Worm (Caenorhabditis elegans): ENCODE results near the gene F32D8.15.

Gene F32D8.15

DNA sequence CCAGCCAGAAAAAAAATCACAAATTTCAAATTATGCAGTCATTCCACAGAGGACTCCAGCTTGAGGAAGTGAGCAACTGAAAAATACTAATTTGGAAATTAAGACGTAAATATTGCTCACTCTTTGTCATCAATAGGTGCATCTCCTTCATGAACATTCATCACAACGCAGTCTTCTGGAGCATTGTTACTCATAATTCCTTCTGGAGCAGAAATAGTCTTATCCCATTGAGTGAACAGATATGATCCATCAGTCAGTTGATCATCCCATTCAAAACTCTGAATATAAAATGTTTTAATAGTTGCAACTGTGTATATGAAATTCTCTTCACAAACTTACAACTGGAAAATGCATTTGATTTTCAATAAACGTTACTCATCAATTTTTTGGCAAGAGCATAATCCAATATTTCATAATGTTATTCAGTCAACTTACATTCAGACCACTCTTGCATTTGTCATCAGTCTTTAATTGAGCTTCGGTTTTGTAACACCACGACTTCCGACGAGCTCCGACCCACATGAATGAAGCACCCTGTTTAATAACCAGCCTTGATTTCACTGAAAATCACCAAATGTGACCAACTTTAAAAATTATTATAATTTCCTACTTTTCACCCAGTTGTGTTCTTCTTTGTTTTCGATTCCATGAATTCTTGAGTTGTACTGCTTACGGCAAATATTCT, 49.8 kb downstream of the F32D8.15 start:
- TF ChIP-seq nhr-90 (tag; optimal IDR thresholded peaks at IDR 0.05) (peak; percentile 30), madf-3 (GFP tag; IDR thresholded peaks at IDR 0.05) (peak; percentile 56; the same call in 1 of the 2 replicates), hmg-1.2 (GFP tag; IDR thresholded peaks at IDR 0.05) (no peak), egrh-3 (GFP tag; IDR thresholded peaks at IDR 0.05) (no peak), mcd-1 (GFP tag; IDR thresholded peaks at IDR 0.05) (0 out of 2 replicates have a peak, but pooled peaks have one; percentile 10), ama-1 (optimal IDR thresholded peaks at IDR 0.05) (peak; percentile 79), ama-1 (GFP tag; optimal IDR thresholded peaks at IDR 0.05) (peak in 1 of 2 experiments; percentile 33), Y53G8AR.9 (GFP tag; conservative IDR thresholded peaks at IDR 0.05) (peak; percentile 74), rcor-1 (GFP tag; IDR thresholded peaks at IDR 0.05) (no peak), snpc-3.4 (tag; optimal IDR thresholded peaks at IDR 0.05) (no peak), Y56A3A.18 (GFP tag; IDR thresholded peaks at IDR 0.05) (peak; percentile 75; the same call in 1 of the 2 replicates), repo-1 (tag; optimal IDR thresholded peaks at IDR 0.05) (peak; percentile 91), let-526 (GFP tag; IDR thresholded peaks at IDR 0.05) (0 out of 2 replicates have a peak, but pooled peaks have one; percentile 19), ekl-4 (GFP tag; IDR thresholded peaks at IDR 0.05) (peak; percentile 70), dox-1 (GFP tag; IDR thresholded peaks at IDR 0.05) (peak; percentile 45; the same call in 1 of the 2 replicates), dpff-1 (tag; optimal IDR thresholded peaks at IDR 0.05) (no peak), let-607 (tag; optimal IDR thresholded peaks at IDR 0.05) (peak in 1 of 2 experiments; percentile 7), F52B5.7 (tag; optimal IDR thresholded peaks at IDR 0.05) (peak; percentile 21), athp-1 (tag; optimal IDR thresholded peaks at IDR 0.05) (peak; percentile 40), madf-6 (GFP tag; IDR thresholded peaks at IDR 0.05) (peak; percentile 28; the same call in 1 of the 2 replicates), cebp-1 (GFP tag; IDR thresholded peaks at IDR 0.05) (no peak), cebp-1 (tag; optimal IDR thresholded peaks at IDR 0.05) (peak; percentile 78), nfyb-1 (GFP tag; IDR thresholded peaks at IDR 0.05) (0 out of 2 replicates have a peak, but pooled peaks have one; percentile 54), lin-40 (tag; optimal IDR thresholded peaks at IDR 0.05) (peak; percentile 55), somi-1 (GFP tag; optimal IDR thresholded peaks at IDR 0.05) (peak; percentile 76), ztf-3 (GFP tag; optimal IDR thresholded peaks at IDR 0.05) (no peak), madf-8 (GFP tag; conservative IDR thresholded peaks at IDR 0.05) (no peak), bed-1 (GFP tag; IDR thresholded peaks at IDR 0.05) (0 out of 2 replicates have a peak, but pooled peaks have one; percentile 18), gei-17 (GFP tag; optimal IDR thresholded peaks at IDR 0.05) (peak; percentile 43), egl-44 (GFP tag; IDR thresholded peaks at IDR 0.05) (no peak), ztf-26 (tag; optimal IDR thresholded peaks at IDR 0.05) (peak; percentile 53), nhr-80 (tag; optimal IDR thresholded peaks at IDR 0.05) (no peak), lin-35 (GFP tag; optimal IDR thresholded peaks at IDR 0.05) (peak in 1 of 3 experiments; percentile 65), K11D2.4 (GFP tag; IDR thresholded peaks at IDR 0.05) (peak; percentile 47), B0336.3 (GFP tag; IDR thresholded peaks at IDR 0.05) (peak; percentile 82)

ce11 chrV:10954334-10954733, 50.5 kb downstream of the F32D8.15 start, which contains the start of gene clec-221:
Gene clec-221 (minus strand): TSS chrV:10954434.
- peak in 1 of 3 experiments; percentile 22 for TF ChIP-seq lin-35 (GFP tag; optimal IDR thresholded peaks at IDR 0.05)
- no peak for TF ChIP-seq ekl-4 (GFP tag; IDR thresholded peaks at IDR 0.05)
- no peak for TF ChIP-seq B0261.1 (tag; optimal IDR thresholded peaks at IDR 0.05)

- peak; percentile 14 for TF ChIP-seq nhr-80 (tag; optimal IDR thresholded peaks at IDR 0.05)
- TF ChIP-seq him-1 (tag; optimal IDR thresholded peaks at IDR 0.05), result no peak
Measured at ce11 chrV:10954832-10955231, 51.0 kb downstream of the F32D8.15 start, which contains the start of gene F17C11.6. Gene F17C11.6 (plus strand): TSS chrV:10955121.

All from whole organism, young adult.